Worm (Caenorhabditis elegans) whole organism, young adult: ENCODE measurements around the gene AC3.12.
A peak's percentile ranks its signal among the peaks of the same experiment; 100 is the strongest.

Experiments used
- B0336.3 ChIP-seq: fragments of 200-800 bp; sonication (Bioruptor generic); IDR thresholded peaks from 2 replicates; pipeline ENCODE4 v1.3.6; 2022; ENCODE audit warnings: missing genetic modification characterization, missing compliant biosample characterization
- C17E4.6 ChIP-seq: fragments of 200-800 bp; sonication (Bioruptor generic); IDR thresholded peaks from 2 replicates; pipeline ENCODE4 v1.3.6; 2022; ENCODE audit warnings: missing genetic modification reagents, missing genetic modification characterization, missing compliant biosample characterization
- F10E7.11 ChIP-seq: sonication (generic microtip); optimal IDR thresholded peaks from 2 replicates; lab custom pipeline; 2017; ENCODE audit warnings: mild to moderate bottlenecking, missing genetic modification characterization, moderate library complexity, missing compliant biosample characterization
- F22D6.2 ChIP-seq: sonication (generic microtip); optimal IDR thresholded peaks from 2 replicates; lab custom pipeline; 2016; ENCODE audit warnings: mild to moderate bottlenecking, missing genetic modification characterization, missing compliant biosample characterization
- F23B12.7 ChIP-seq: sonication (generic microtip); optimal IDR thresholded peaks from 2 replicates; lab custom pipeline; 2017; ENCODE audit warnings: missing genetic modification characterization, mild to moderate bottlenecking, missing compliant biosample characterization, antibody characterized with exemption, moderate library complexity; ENCODE audit not compliant: insufficient read depth
- F37B4.10 ChIP-seq: fragments of 200-800 bp; sonication (Bioruptor generic); IDR thresholded peaks from 2 replicates; pipeline ENCODE4 v1.3.6; 2022; ENCODE audit warnings: missing genetic modification characterization, missing compliant biosample characterization
- F39B2.1 ChIP-seq: fragments of 200-800 bp; sonication (Bioruptor generic); IDR thresholded peaks from 2 replicates; pipeline ENCODE4 v1.3.6; 2022; ENCODE audit warnings: missing genetic modification reagents, missing genetic modification characterization, missing compliant biosample characterization
- F52B5.7 ChIP-seq: sonication (generic microtip); optimal IDR thresholded peaks from 2 replicates; lab custom pipeline; 2016; ENCODE audit warnings: mild to moderate bottlenecking, missing genetic modification characterization, missing compliant biosample characterization
- T26A5.8 ChIP-seq: sonication (generic microtip); optimal IDR thresholded peaks from 2 replicates; lab custom pipeline; 2016; ENCODE audit warnings: missing genetic modification characterization, missing compliant biosample characterization
- Y53G8AR.9 ChIP-seq: fragments of 200-800 bp; sonication (Bioruptor generic); conservative IDR thresholded peaks from 2 replicates; pipeline ENCODE4 v1.3.6; 2022; ENCODE audit warnings: missing genetic modification reagents, missing genetic modification characterization, missing compliant biosample characterization
- Y79H2A.3 ChIP-seq: fragments of 200-800 bp; sonication (Bioruptor generic); conservative IDR thresholded peaks from 2 replicates; pipeline ENCODE4 v1.3.6; 2022; ENCODE audit warnings: missing genetic modification reagents, missing genetic modification characterization, missing compliant biosample characterization
- Y95B8A.8 ChIP-seq: fragments of 200-800 bp; sonication (Bioruptor generic); IDR thresholded peaks from 2 replicates; pipeline ENCODE4 v1.3.6; 2022; ENCODE audit warnings: missing genetic modification reagents, missing genetic modification characterization, missing compliant biosample characterization
- ZK185.1 ChIP-seq: sonication (generic microtip); optimal IDR thresholded peaks from 2 replicates; lab custom pipeline; 2016; ENCODE audit warnings: mild to moderate bottlenecking, missing genetic modification characterization, missing compliant biosample characterization; ENCODE audit not compliant: poor library complexity, severe bottlenecking
- aptf-2 ChIP-seq: fragments of 200-800 bp; sonication (Bioruptor generic); conservative IDR thresholded peaks from 2 replicates; pipeline ENCODE4 v1.3.6; 2022; ENCODE audit warnings: missing genetic modification reagents, missing genetic modification characterization, missing compliant biosample characterization
- aptf-3 ChIP-seq: fragments of 200-800 bp; sonication (Bioruptor generic); IDR thresholded peaks from 2 replicates; pipeline ENCODE4 v1.3.6; 2022; ENCODE audit warnings: missing genetic modification characterization, missing compliant biosample characterization
- athp-1 ChIP-seq: sonication (generic microtip); optimal IDR thresholded peaks from 2 replicates; lab custom pipeline; 2017; ENCODE audit warnings: mild to moderate bottlenecking, missing genetic modification characterization, missing compliant biosample characterization
- attf-5 ChIP-seq: fragments of 200-800 bp; sonication (Bioruptor generic); optimal IDR thresholded peaks from 2 replicates; lab custom pipeline; 2018; ENCODE audit warnings: mild to moderate bottlenecking, missing genetic modification characterization, missing compliant biosample characterization
- ceh-100 ChIP-seq: fragments of 200-800 bp; sonication (Bioruptor generic); IDR thresholded peaks from 2 replicates; pipeline ENCODE4 v1.3.6; 2022; ENCODE audit warnings: missing genetic modification reagents, missing genetic modification characterization, missing compliant biosample characterization
- ceh-58 ChIP-seq: fragments of 200-800 bp; sonication (Bioruptor generic); IDR thresholded peaks from 2 replicates; pipeline ENCODE4 v1.3.6; 2022; ENCODE audit warnings: missing genetic modification characterization, missing compliant biosample characterization
- ceh-79 ChIP-seq: sonication (generic microtip); optimal IDR thresholded peaks from 2 replicates; lab custom pipeline; 2017; ENCODE audit warnings: mild to moderate bottlenecking, missing genetic modification characterization, missing compliant biosample characterization
- ceh-91 ChIP-seq: fragments of 200-800 bp; sonication (Bioruptor generic); IDR thresholded peaks from 2 replicates; pipeline ENCODE4 v1.3.6; 2022; ENCODE audit warnings: missing genetic modification reagents, missing genetic modification characterization, missing compliant biosample characterization
- dox-1 ChIP-seq: fragments of 200-800 bp; sonication (Bioruptor generic); IDR thresholded peaks from 2 replicates; pipeline ENCODE4 v1.3.6; 2022; ENCODE audit warnings: missing genetic modification reagents, missing genetic modification characterization, missing compliant biosample characterization
- dpff-1 ChIP-seq: sonication (generic microtip); optimal IDR thresholded peaks from 2 replicates; lab custom pipeline; 2017; ENCODE audit warnings: mild to moderate bottlenecking, missing genetic modification characterization, missing compliant biosample characterization
- dpl-1 ChIP-seq: fragments of 150-350 bp; optimal IDR thresholded peaks from 2 replicates; lab custom pipeline; 2014; ENCODE audit warnings: missing biosample characterization, missing genetic modification reagents, missing genetic modification characterization
- efl-1 ChIP-seq: fragments of 150-350 bp; optimal IDR thresholded peaks from 2 replicates; lab custom pipeline; 2014; ENCODE audit warnings: missing biosample characterization, missing genetic modification reagents, missing genetic modification characterization
- egl-44 ChIP-seq: fragments of 200-800 bp; sonication (Bioruptor generic); IDR thresholded peaks from 2 replicates; pipeline ENCODE4 v1.3.6; 2022; ENCODE audit warnings: missing genetic modification reagents, missing genetic modification characterization, missing compliant biosample characterization
- ets-4 ChIP-seq: fragments of 200-800 bp; sonication (Bioruptor generic); optimal IDR thresholded peaks from 2 replicates; lab custom pipeline; 2018; ENCODE audit warnings: mild to moderate bottlenecking, missing genetic modification characterization, missing compliant biosample characterization
- hmg-1.2 ChIP-seq: fragments of 200-800 bp; sonication (Bioruptor generic); IDR thresholded peaks from 2 replicates; pipeline ENCODE4 v1.3.6; 2022; ENCODE audit warnings: missing genetic modification reagents, missing genetic modification characterization, missing compliant biosample characterization
- let-526 ChIP-seq: fragments of 200-800 bp; sonication (Bioruptor generic); IDR thresholded peaks from 2 replicates; pipeline ENCODE4 v1.3.6; 2022; ENCODE audit warnings: missing genetic modification reagents, missing genetic modification characterization, missing compliant biosample characterization
- lin-40 ChIP-seq: sonication (generic microtip); optimal IDR thresholded peaks from 2 replicates; lab custom pipeline; 2016; ENCODE audit warnings: missing genetic modification characterization, mild to moderate bottlenecking, missing compliant biosample characterization, missing genotype, missing genetic modification reagents
- lin-54 ChIP-seq: fragments of 200-800 bp; sonication (Bioruptor generic); optimal IDR thresholded peaks from 2 replicates; lab custom pipeline; 2018; ENCODE audit warnings: mild to moderate bottlenecking, missing genetic modification characterization, missing compliant biosample characterization
- lsl-1 ChIP-seq: fragments of 200-800 bp; sonication (Bioruptor generic); optimal IDR thresholded peaks from 2 replicates; lab custom pipeline; 2018; ENCODE audit warnings: mild to moderate bottlenecking, missing genetic modification characterization, moderate library complexity, missing compliant biosample characterization
- mxl-1 ChIP-seq: sonication (generic microtip); optimal IDR thresholded peaks from 2 replicates; lab custom pipeline; 2016; ENCODE audit warnings: missing genetic modification characterization, missing compliant biosample characterization
- nfya-2 ChIP-seq: fragments of 200-800 bp; sonication (Bioruptor generic); IDR thresholded peaks from 2 replicates; pipeline ENCODE4 v1.3.6; 2022; ENCODE audit warnings: missing genetic modification reagents, missing genetic modification characterization, missing compliant biosample characterization
- nhr-120 ChIP-seq: fragments of 200-800 bp; sonication (Bioruptor generic); IDR thresholded peaks from 2 replicates; pipeline ENCODE4 v1.3.6; 2022; ENCODE audit warnings: missing genetic modification characterization, missing compliant biosample characterization
- nhr-27 ChIP-seq: fragments of 200-800 bp; sonication (Bioruptor generic); optimal IDR thresholded peaks from 2 replicates; lab custom pipeline; 2018; ENCODE audit warnings: mild to moderate bottlenecking, missing genetic modification characterization, moderate library complexity, missing compliant biosample characterization
- nhr-80 ChIP-seq: sonication (generic microtip); optimal IDR thresholded peaks from 2 replicates; lab custom pipeline; 2016; ENCODE audit warnings: missing genetic modification characterization, missing compliant biosample characterization
- pbrm-1 ChIP-seq: fragments of 200-800 bp; sonication (Bioruptor generic); IDR thresholded peaks from 2 replicates; pipeline ENCODE4 v1.3.6; 2022; ENCODE audit warnings: missing genetic modification reagents, missing genetic modification characterization, missing compliant biosample characterization
- rpc-1 ChIP-seq, 2 experiments: fragments of 150-350 bp in 1 of 2; sonication (generic microtip) in 1 of 2; optimal IDR thresholded peaks; 2 replicates each; lab custom pipeline; 2014 to 2018; ENCODE audit warnings: missing biosample characterization in 1 of 2, missing genetic modification characterization in 1 of 2, missing genetic modification reagents in 1 of 2, missing genotype in 1 of 2
- snpc-1.1 ChIP-seq: sonication (generic microtip); optimal IDR thresholded peaks from 2 replicates; lab custom pipeline; 2017; ENCODE audit warnings: missing genetic modification characterization, mild to moderate bottlenecking, missing compliant biosample characterization, antibody characterized with exemption, moderate library complexity, missing genotype, missing genetic modification reagents; ENCODE audit not compliant: insufficient read depth
- snpc-4 ChIP-seq, 5 experiments: fragments of 150-350 bp in 1 of 5; sonication (generic microtip) in 4 of 5; optimal IDR thresholded peaks; 2 replicates each; lab custom pipeline; 2014 to 2018; ENCODE audit warnings: missing genetic modification characterization in 5 of 5, missing biosample characterization in 3 of 5, antibody characterized with exemption in 2 of 5, mild to moderate bottlenecking in 2 of 5, missing compliant biosample characterization in 2 of 5, missing genotype in 2 of 5, moderate library complexity in 2 of 5, missing genetic modification reagents in 1 of 5
- somi-1 ChIP-seq: fragments of 200-800 bp; sonication (Bioruptor generic); optimal IDR thresholded peaks from 2 replicates; lab custom pipeline; 2018; ENCODE audit warnings: mild to moderate bottlenecking, missing genetic modification characterization, missing compliant biosample characterization
- tbx-9 ChIP-seq: sonication (generic microtip); optimal IDR thresholded peaks from 2 replicates; lab custom pipeline; 2016; ENCODE audit warnings: borderline replicate concordance, missing genetic modification characterization, inconsistent platforms, missing compliant biosample characterization
- tlf-1 ChIP-seq: fragments of 200-800 bp; sonication (Bioruptor generic); optimal IDR thresholded peaks from 2 replicates; lab custom pipeline; 2018; ENCODE audit warnings: mild to moderate bottlenecking, missing genetic modification characterization, missing compliant biosample characterization
- unc-62 ChIP-seq: fragments of 150-350 bp; optimal IDR thresholded peaks from 2 replicates; lab custom pipeline; 2014; ENCODE audit warnings: missing biosample characterization, missing genetic modification reagents, missing genetic modification characterization
- ztf-25 ChIP-seq: fragments of 200-800 bp; sonication (Bioruptor generic); IDR thresholded peaks from 2 replicates; pipeline ENCODE4 v1.3.6; 2022; ENCODE audit warnings: missing genetic modification reagents, missing genetic modification characterization, missing compliant biosample characterization
- ztf-26 ChIP-seq: sonication (generic microtip); optimal IDR thresholded peaks from 2 replicates; lab custom pipeline; 2017; ENCODE audit warnings: missing genetic modification characterization, missing compliant biosample characterization
- ztf-28 ChIP-seq: fragments of 200-800 bp; sonication (Bioruptor generic); IDR thresholded peaks from 2 replicates; pipeline ENCODE4 v1.3.6; 2022; ENCODE audit warnings: missing genetic modification reagents, missing genetic modification characterization, missing compliant biosample characterization
- ztf-6 ChIP-seq: fragments of 200-800 bp; sonication (Bioruptor generic); IDR thresholded peaks from 2 replicates; pipeline ENCODE4 v1.3.6; 2022; ENCODE audit warnings: missing genetic modification reagents, missing genetic modification characterization, missing compliant biosample characterization

Gene AC3.12

ce11 chrV:10371177-10371576, 8.0 kb downstream of the AC3.12 start:
- TF ChIP-seq ZK185.1 (tag; lab: Kevin White, UChicago) (no peak), athp-1 (no peak), ceh-79 (no peak), F39B2.1 (GFP tag; lab: Robert Waterston, UW) (no peak), tbx-9 (no peak), Y53G8AR.9 (GFP tag; lab: Robert Waterston, UW) (no peak), let-526 (0 out of 2 replicates have a peak, but pooled peaks have one; percentile 32), T26A5.8 (tag; lab: Kevin White, UChicago) (no peak), nhr-120 (no peak), efl-1 (GFP tag; lab: Kevin White, UChicago) (no peak), dpl-1 (GFP tag; lab: Kevin White, UChicago) (no peak), ets-4 (GFP tag; lab: Kevin White, UChicago) (peak; percentile 8), unc-62 (GFP tag; lab: Kevin White, UChicago) (peak; percentile 82), aptf-2 (GFP tag; lab: Robert Waterston, UW) (no peak), lin-54 (GFP tag; lab: Kevin White, UChicago) (peak; percentile 28), nhr-80 (peak; percentile 92), ceh-58 (GFP tag; lab: Robert Waterston, UW) (no peak), lin-40 (peak; percentile 35), ztf-26 (tag; lab: Kevin White, UChicago) (no peak), snpc-4 (GFP tag; optimal IDR thresholded peaks at IDR 0.05; lab: Kevin White, UChicago) (no peak), snpc-4 (tag; optimal IDR thresholded peaks at IDR 0.05; lab: Kevin White, UChicago) (no peak), ceh-100 (GFP tag; lab: Robert Waterston, UW) (no peak), ceh-91 (GFP tag; lab: Robert Waterston, UW) (no peak), F52B5.7 (tag; lab: Kevin White, UChicago) (no peak), egl-44 (GFP tag; lab: Robert Waterston, UW) (no peak), dox-1 (no peak; the same call in 1 of the 2 replicates), F23B12.7 (tag; lab: Kevin White, UChicago) (no peak), aptf-3 (no peak), mxl-1 (tag; lab: Kevin White, UChicago) (no peak), hmg-1.2 (GFP tag; lab: Robert Waterston, UW) (peak; percentile 67), F10E7.11 (tag; lab: Kevin White, UChicago) (no peak), nhr-27 (tag; lab: Kevin White, UChicago) (no peak), ztf-25 (GFP tag; lab: Robert Waterston, UW) (no peak), F22D6.2 (tag; lab: Kevin White, UChicago) (no peak), dpff-1 (tag; lab: Kevin White, UChicago) (no peak), ztf-28 (GFP tag; lab: Robert Waterston, UW) (no peak), Y95B8A.8 (GFP tag; lab: Robert Waterston, UW) (no peak), B0336.3 (no peak), tlf-1 (peak; percentile 28), lsl-1 (GFP tag; lab: Kevin White, UChicago) (no peak), rpc-1 (optimal IDR thresholded peaks at IDR 0.05; lab: Kevin White, UChicago) (no peak), rpc-1 (tag; optimal IDR thresholded peaks at IDR 0.05; lab: Kevin White, UChicago) (no peak), F37B4.10 (GFP tag; lab: Robert Waterston, UW) (0 out of 2 replicates have a peak, but pooled peaks have one; percentile 33), nfya-2 (GFP tag; lab: Robert Waterston, UW) (no peak), pbrm-1 (GFP tag; lab: Robert Waterston, UW) (0 out of 2 replicates have a peak, but pooled peaks have one; percentile 9), C17E4.6 (GFP tag; lab: Robert Waterston, UW) (no peak), somi-1 (no peak), attf-5 (no peak), Y79H2A.3 (no peak), ztf-6 (GFP tag; lab: Robert Waterston, UW) (no peak), snpc-1.1 (tag; lab: Kevin White, UChicago) (no peak)
